Fruit fly (Drosophila melanogaster) whole organism, embryonic: ENCODE data around the gene cype.

Experiments used
- Aef1 ChIP-seq: fragments of 200-800 bp; sonication (Bioruptor generic); IDR thresholded peaks from 3 replicates; pipeline ENCODE4 v1.3.6; 2022; ENCODE audit warnings: missing biosample characterization, missing genetic modification characterization
- CG12104 ChIP-seq: fragments of 200-800 bp; sonication (Bioruptor generic); optimal IDR thresholded peaks from 3 replicates; lab custom pipeline; 2016; ENCODE audit warnings: missing biosample characterization, missing genetic modification characterization
- CG12391 ChIP-seq: fragments of 200-800 bp; sonication (Bioruptor generic); optimal IDR thresholded peaks from 3 replicates; lab custom pipeline; 2018; ENCODE audit warnings: missing biosample characterization, mild to moderate bottlenecking, missing genetic modification characterization, moderate library complexity
- CG13424 ChIP-seq: fragments of 200-800 bp; sonication (Bioruptor generic); optimal IDR thresholded peaks from 2 replicates; lab custom pipeline; 2019; ENCODE audit warnings: missing biosample characterization, mild to moderate bottlenecking, missing genetic modification characterization, moderate library complexity
- CG14050 ChIP-seq: fragments of 200-800 bp; sonication (Bioruptor generic); IDR thresholded peaks from 3 replicates; pipeline ENCODE4 v1.3.6; 2022; ENCODE audit warnings: missing biosample characterization, missing genetic modification characterization
- CG15269 ChIP-seq: fragments of 200-800 bp; sonication (Bioruptor generic); optimal IDR thresholded peaks from 2 replicates; lab custom pipeline; 2018; ENCODE audit warnings: missing biosample characterization, mild to moderate bottlenecking, missing genetic modification characterization, moderate library complexity
- CG16779 ChIP-seq: fragments of 200-800 bp; sonication (Bioruptor generic); IDR thresholded peaks from 2 replicates; pipeline ENCODE4 v1.3.6; 2022; ENCODE audit warnings: missing biosample characterization, missing genetic modification characterization
- CG16813 ChIP-seq: fragments of 200-800 bp; sonication (Bioruptor generic); IDR thresholded peaks from 3 replicates; pipeline ENCODE4 v1.3.6; 2022; ENCODE audit warnings: missing biosample characterization, missing genetic modification characterization; ENCODE audit not compliant: partially characterized antibody
- CG17359 ChIP-seq: fragments of 200-800 bp; sonication (Bioruptor generic); optimal IDR thresholded peaks from 3 replicates; lab custom pipeline; 2018; ENCODE audit warnings: missing biosample characterization, mild to moderate bottlenecking, missing genetic modification characterization, moderate library complexity
- CG17829 ChIP-seq: fragments of 200-800 bp; optimal IDR thresholded peaks from 2 replicates; lab custom pipeline; 2019; ENCODE audit warnings: missing biosample characterization, mild to moderate bottlenecking, missing genetic modification characterization, moderate library complexity
- CG17912 ChIP-seq: fragments of 200-800 bp; sonication (Bioruptor generic); optimal IDR thresholded peaks from 2 replicates; lab custom pipeline; 2018; ENCODE audit warnings: missing biosample characterization, mild to moderate bottlenecking, missing genetic modification characterization
- CG18599 ChIP-seq: fragments of 200-800 bp; sonication (Bioruptor generic); optimal IDR thresholded peaks from 3 replicates; lab custom pipeline; 2017; ENCODE audit warnings: missing biosample characterization, missing genetic modification characterization, mild to moderate bottlenecking, moderate library complexity, missing genetic modification reagents
- CG18764 ChIP-seq: fragments of 200-800 bp; sonication (Bioruptor generic); optimal IDR thresholded peaks from 3 replicates; lab custom pipeline; 2016; ENCODE audit warnings: missing biosample characterization, missing genetic modification characterization
- CG31441 ChIP-seq: fragments of 200-800 bp; sonication (Bioruptor generic); IDR thresholded peaks from 2 replicates; pipeline ENCODE4 v1.3.6; 2022; ENCODE audit warnings: missing biosample characterization, missing genetic modification characterization
- CG3281 ChIP-seq: fragments of 200-800 bp; sonication (Bioruptor generic); optimal IDR thresholded peaks from 3 replicates; lab custom pipeline; 2017; ENCODE audit warnings: missing biosample characterization, mild to moderate bottlenecking, missing genetic modification characterization
- CG34376 ChIP-seq: fragments of 200-800 bp; sonication (Bioruptor generic); optimal IDR thresholded peaks from 2 replicates; lab custom pipeline; 2018; ENCODE audit warnings: missing biosample characterization, mild to moderate bottlenecking, missing genetic modification characterization
- CG6765 ChIP-seq: fragments of 200-800 bp; sonication (Bioruptor generic); optimal IDR thresholded peaks from 3 replicates; lab custom pipeline; 2017; ENCODE audit warnings: missing biosample characterization, mild to moderate bottlenecking, missing genetic modification characterization
- CG8388 ChIP-seq: fragments of 200-800 bp; sonication (Bioruptor generic); optimal IDR thresholded peaks from 2 replicates; lab custom pipeline; 2019; ENCODE audit warnings: missing biosample characterization, mild to moderate bottlenecking, missing genetic modification characterization, moderate library complexity
- CG8924 ChIP-seq: fragments of 200-800 bp; optimal IDR thresholded peaks from 3 replicates; lab custom pipeline; 2019; ENCODE audit warnings: missing biosample characterization, mild to moderate bottlenecking, missing genetic modification characterization, moderate library complexity
- CoRest ChIP-seq: fragments of 200-800 bp; sonication (Bioruptor generic); optimal IDR thresholded peaks from 3 replicates; lab custom pipeline; 2018; ENCODE audit warnings: missing biosample characterization, mild to moderate bottlenecking, missing genetic modification characterization, moderate library complexity
- Dip3 ChIP-seq: fragments of 200-800 bp; sonication (Bioruptor generic); optimal IDR thresholded peaks from 3 replicates; lab custom pipeline; 2016; ENCODE audit warnings: missing biosample characterization, missing genetic modification characterization
- E2f2 ChIP-seq: fragments of 200-800 bp; sonication (Bioruptor generic); IDR thresholded peaks from 2 replicates; pipeline ENCODE4 v1.3.6; 2022; ENCODE audit warnings: missing biosample characterization, missing genetic modification characterization
- Elba2 ChIP-seq: fragments of 200-800 bp; sonication (Bioruptor generic); optimal IDR thresholded peaks from 3 replicates; lab custom pipeline; 2016; ENCODE audit warnings: missing biosample characterization, missing genetic modification characterization
- Hmx ChIP-seq: fragments of 200-800 bp; sonication (Bioruptor generic); optimal IDR thresholded peaks from 2 replicates; lab custom pipeline; 2016; ENCODE audit warnings: missing biosample characterization, missing genetic modification characterization
- MTF-1 ChIP-seq: fragments of 200-800 bp; sonication (Bioruptor generic); optimal IDR thresholded peaks from 2 replicates; lab custom pipeline; 2018; ENCODE audit warnings: missing biosample characterization, mild to moderate bottlenecking, missing genetic modification characterization, borderline replicate concordance
- Med ChIP-seq: fragments of 200-800 bp; sonication (Bioruptor generic); peaks from one replicate; lab custom pipeline; 2016; ENCODE audit warnings: missing biosample characterization, missing genetic modification characterization, mild to moderate bottlenecking, inconsistent platforms, moderate library complexity
- Oaz ChIP-seq: fragments of 200-800 bp; sonication (Bioruptor generic); IDR thresholded peaks from 2 replicates; pipeline ENCODE4 v1.3.6; 2022; ENCODE audit warnings: missing biosample characterization, missing genetic modification characterization
- Spps ChIP-seq: fragments of 200-800 bp; sonication (Bioruptor generic); optimal IDR thresholded peaks from 2 replicates; lab custom pipeline; 2018; ENCODE audit warnings: missing biosample characterization, mild to moderate bottlenecking, missing genetic modification characterization
- Tbp ChIP-seq: fragments of >200 bp; optimal IDR thresholded peaks from 2 replicates; lab custom pipeline; 2018; ENCODE audit warnings: missing biosample characterization, missing genetic modification characterization
- crol ChIP-seq: fragments of 200-800 bp; sonication (Bioruptor generic); IDR thresholded peaks from 2 replicates; pipeline ENCODE4 v1.3.6; 2022; ENCODE audit warnings: missing biosample characterization, missing genetic modification characterization
- eve ChIP-seq, 2 experiments: fragments of >200 bp; optimal IDR thresholded peaks; 2 replicates each; lab custom pipeline; 2017; ENCODE audit warnings: missing biosample characterization in 2 of 2, missing genetic modification characterization in 2 of 2
- ftz-f1 ChIP-seq: fragments of 200-800 bp; sonication (Bioruptor generic); optimal IDR thresholded peaks from 2 replicates; lab custom pipeline; 2016; ENCODE audit warnings: missing biosample characterization, missing genetic modification characterization
- gsb-n ChIP-seq: fragments of 200-800 bp; sonication (Bioruptor generic); optimal IDR thresholded peaks from 3 replicates; lab custom pipeline; 2018; ENCODE audit warnings: missing biosample characterization, mild to moderate bottlenecking, missing genetic modification characterization
- hkb ChIP-seq, 2 experiments: fragments of 200-800 bp in 1 of 2; fragments of >200 bp in 1 of 2; sonication (Bioruptor generic) in 1 of 2; IDR thresholded peaks in 1 of 2; optimal IDR thresholded peaks in 1 of 2; 2 replicates each; pipeline versions ENCODE4 v1.3.6 to Lab custom; 2017 to 2022; ENCODE audit warnings: missing biosample characterization in 1 of 2, missing genetic modification characterization in 1 of 2
- kni ChIP-seq: fragments of 200-800 bp; sonication (Bioruptor generic); optimal IDR thresholded peaks from 3 replicates; lab custom pipeline; 2017; ENCODE audit warnings: mild to moderate bottlenecking, missing biosample characterization, missing genetic modification reagents, missing genetic modification characterization
- lbe ChIP-seq: fragments of 200-800 bp; sonication (Bioruptor generic); optimal IDR thresholded peaks from 2 replicates; lab custom pipeline; 2016; ENCODE audit warnings: missing biosample characterization, mild to moderate bottlenecking, missing genetic modification characterization
- lov ChIP-seq, 2 experiments: fragments of 200-800 bp in 1 of 2; fragments of >200 bp in 1 of 2; sonication (Bioruptor generic) in 1 of 2; IDR thresholded peaks in 1 of 2; optimal IDR thresholded peaks in 1 of 2; 2 replicates in 1 of 2; 3 replicates in 1 of 2; pipeline versions ENCODE4 v1.3.6 to Lab custom; 2017 to 2022; ENCODE audit warnings: missing biosample characterization in 1 of 2, missing genetic modification characterization in 1 of 2
- mirr ChIP-seq: fragments of 200-800 bp; sonication (Bioruptor generic); optimal IDR thresholded peaks from 3 replicates; lab custom pipeline; 2018; ENCODE audit warnings: missing biosample characterization, mild to moderate bottlenecking, missing genetic modification characterization
- nerfin-2 ChIP-seq: fragments of 200-800 bp; sonication (Bioruptor generic); IDR thresholded peaks from 2 replicates; pipeline ENCODE4 v1.3.6; 2022; ENCODE audit warnings: missing biosample characterization, missing genetic modification characterization; ENCODE audit not compliant: partially characterized antibody
- psq ChIP-seq: fragments of 200-800 bp; sonication (Bioruptor generic); optimal IDR thresholded peaks from 2 replicates; lab custom pipeline; 2017; ENCODE audit warnings: missing biosample characterization, missing genetic modification characterization
- pzg ChIP-seq: fragments of 200-800 bp; sonication (Bioruptor generic); optimal IDR thresholded peaks from 3 replicates; lab custom pipeline; 2018; ENCODE audit warnings: missing biosample characterization, mild to moderate bottlenecking, missing genetic modification characterization, moderate library complexity
- ranshi ChIP-seq: fragments of 200-800 bp; sonication (Bioruptor generic); IDR thresholded peaks from 2 replicates; pipeline ENCODE4 v1.3.6; 2022; ENCODE audit warnings: missing biosample characterization, missing genetic modification characterization
- rib ChIP-seq: fragments of 200-800 bp; sonication (Bioruptor generic); IDR thresholded peaks from 2 replicates; pipeline ENCODE4 v1.3.6; 2022; ENCODE audit warnings: missing biosample characterization, missing genetic modification characterization
- slp2 ChIP-seq: fragments of 200-800 bp; sonication (Bioruptor generic); optimal IDR thresholded peaks from 2 replicates; lab custom pipeline; 2016; ENCODE audit warnings: missing biosample characterization, missing genetic modification characterization
- trh ChIP-seq: fragments of 200-800 bp; sonication (Bioruptor generic); optimal IDR thresholded peaks from 2 replicates; lab custom pipeline; 2016; ENCODE audit warnings: missing biosample characterization, missing genetic modification characterization
- ttk ChIP-seq: fragments of 200-800 bp; sonication (Bioruptor generic); IDR thresholded peaks from 2 replicates; pipeline ENCODE4 v2.1.2; 2022; ENCODE audit warnings: missing biosample characterization, missing genetic modification characterization
- tup ChIP-seq: fragments of 200-800 bp; sonication (Bioruptor generic); optimal IDR thresholded peaks from 2 replicates; lab custom pipeline; 2016; ENCODE audit warnings: missing biosample characterization, mild to moderate bottlenecking, missing genetic modification characterization, moderate library complexity
- vnd ChIP-seq: fragments of 200-800 bp; sonication (Bioruptor generic); IDR thresholded peaks from 3 replicates; pipeline ENCODE4 v1.3.6; 2022; ENCODE audit warnings: missing biosample characterization, missing genetic modification characterization; ENCODE audit not compliant: partially characterized antibody

Gene cype

dm6 chr2L:5298978-5299627, 27.9 kb upstream of the cype start (continued):
- TF ChIP-seq nerfin-2 (no peak), CG17912 (no peak), CoRest (peak; percentile 88), hkb (optimal IDR thresholded peaks at IDR 0.05; lab: Kevin White, UChicago) (no peak), hkb (GFP tag; IDR thresholded peaks at IDR 0.05; lab: Robert Waterston, UW) (peak; percentile 84), E2f2 (GFP tag; lab: Robert Waterston, UW) (peak; percentile 60; the same call in 1 of the 2 replicates), trh (GFP tag; lab: Kevin White, UChicago) (peak; percentile 18), Tbp (GFP tag; lab: Kevin White, UChicago) (no peak), CG8924 (tag; lab: Kevin White, UChicago) (peak; percentile 91), Hmx (peak; percentile 8), crol (peak; percentile 34; the same call in 1 of the 2 replicates), CG13424 (tag; lab: Kevin White, UChicago) (peak; percentile 94), lov (optimal IDR thresholded peaks at IDR 0.05; lab: Kevin White, UChicago) (no peak), lov (GFP tag; IDR thresholded peaks at IDR 0.05; lab: Robert Waterston, UW) (no peak), psq (GFP tag; lab: Kevin White, UChicago) (peak; percentile 55), CG12104 (GFP tag; lab: Kevin White, UChicago) (peak; percentile 58), CG15269 (tag; lab: Kevin White, UChicago) (peak; percentile 89), lbe (peak; percentile 67), slp2 (peak; percentile 49), Med (GFP tag; lab: Kevin White, UChicago) (peak; percentile 88), vnd (GFP tag; lab: Robert Waterston, UW) (no peak), ranshi (GFP tag; lab: Robert Waterston, UW) (peak; percentile 59), CG17359 (peak; percentile 87), CG18764 (peak; percentile 28), ftz-f1 (GFP tag; lab: Kevin White, UChicago) (no peak), CG31441 (GFP tag; lab: Robert Waterston, UW) (peak; percentile 90), Aef1 (GFP tag; lab: Robert Waterston, UW) (peak; percentile 62), CG6765 (no peak), CG34376 (GFP tag; lab: Kevin White, UChicago) (no peak), pzg (GFP tag; lab: Kevin White, UChicago) (no peak), kni (GFP tag; lab: Kevin White, UChicago) (peak; percentile 19), mirr (GFP tag; lab: Kevin White, UChicago) (no peak), CG14050 (GFP tag; lab: Robert Waterston, UW) (peak; percentile 51; the same call in 2 of the 3 replicates), Elba2 (GFP tag; lab: Kevin White, UChicago) (no peak), CG17829 (peak; percentile 87), ttk (GFP tag; lab: Robert Waterston, UW) (peak; percentile 76), CG8388 (GFP tag; lab: Kevin White, UChicago) (peak; percentile 94), MTF-1 (peak; percentile 9), rib (GFP tag; lab: Robert Waterston, UW) (no peak), Spps (tag; lab: Kevin White, UChicago) (peak; percentile 70), CG18599 (GFP tag; lab: Kevin White, UChicago) (peak; percentile 79), CG3281 (GFP tag; lab: Kevin White, UChicago) (peak; percentile 71), CG16813 (no peak), CG16779 (no peak), gsb-n (tag; lab: Kevin White, UChicago) (peak; percentile 91), CG12391 (peak; percentile 93), tup (GFP tag; lab: Kevin White, UChicago) (peak; percentile 16), eve (GFP tag; optimal IDR thresholded peaks at IDR 0.05; lab: Kevin White, UChicago) (peak in 1 of 2 experiments; percentile 93), Oaz (GFP tag; lab: Robert Waterston, UW) (peak; percentile 79), Dip3 (GFP tag; lab: Kevin White, UChicago) (peak; percentile 76)
